Worm (Caenorhabditis elegans): ENCODE measurements around the gene let-60.

- TF ChIP-seq pag-3 (tag; optimal IDR thresholded peaks at IDR 0.05; ENCODE audit: borderline replicate concordance, insufficient read depth) (no peak), nhr-12 (tag; optimal IDR thresholded peaks at IDR 0.05) (no peak), nhr-28 (tag; optimal IDR thresholded peaks at IDR 0.05) (no peak), ama-1 (optimal IDR thresholded peaks at IDR 0.05) (no peak), elt-3 (tag; optimal IDR thresholded peaks at IDR 0.05) (no peak), nhr-237 (tag; optimal IDR thresholded peaks at IDR 0.05) (no peak), pqm-1 (tag; optimal IDR thresholded peaks at IDR 0.05) (no peak), ceh-82 (tag; optimal IDR thresholded peaks at IDR 0.05) (no peak), unc-62 (GFP tag; optimal IDR thresholded peaks at IDR 0.05) (no peak), nhr-90 (tag; optimal IDR thresholded peaks at IDR 0.05; ENCODE audit: poor library complexity) (no peak), lin-39 (tag; optimal IDR thresholded peaks at IDR 0.05) (no peak), unc-130 (tag; optimal IDR thresholded peaks at IDR 0.05) (no peak)
Measured at ce11 chrIV:11659794-11660312, 31.0 kb downstream of the let-60 start, which contains the start of gene ZK792.1.
